Fruit fly (Drosophila melanogaster): Measurements from ENCODE around the gene Rtc1.

Rtc1 gene

DNA sequence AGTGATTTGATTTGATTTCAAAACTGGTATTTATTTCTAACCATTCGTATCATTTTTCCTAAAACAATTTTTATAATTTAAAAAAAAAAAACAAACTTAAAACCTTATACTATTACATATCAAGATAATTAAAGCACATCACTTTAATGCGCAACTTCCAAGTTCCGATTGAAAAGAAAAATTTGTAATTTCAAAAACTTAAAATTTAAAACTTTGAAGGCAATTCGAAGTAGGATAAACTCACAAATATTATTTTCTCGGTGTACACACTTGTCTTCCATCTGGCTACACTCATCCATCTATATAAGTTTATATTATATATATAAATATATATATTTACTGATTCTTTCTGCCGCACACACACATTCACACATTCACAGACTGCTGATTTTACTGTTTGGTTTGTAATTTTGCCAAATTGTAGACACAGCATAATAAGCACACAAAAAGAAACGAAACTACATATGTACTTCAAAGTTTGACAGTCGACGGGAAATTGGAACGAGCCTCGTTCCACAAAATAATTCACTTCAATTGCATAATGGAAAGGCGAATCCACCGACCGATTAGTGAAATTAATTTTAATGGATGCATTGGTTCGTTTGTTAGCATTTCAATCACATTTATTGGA lies 29.2 kb downstream of the Rtc1 start:
- no peak for TF ChIP-seq CG10348 (GFP tag; IDR thresholded peaks at IDR 0.05)
- no peak for TF ChIP-seq CG32121 (GFP tag; IDR thresholded peaks at IDR 0.05)
- TF ChIP-seq CG14655 (GFP tag; optimal IDR thresholded peaks at IDR 0.05) = no peak
- no peak for TF ChIP-seq CG9948 (tag; optimal IDR thresholded peaks at IDR 0.05)
- TF ChIP-seq CG13204 (GFP tag; optimal IDR thresholded peaks at IDR 0.05) = no peak
- TF ChIP-seq Pif1B (GFP tag; optimal IDR thresholded peaks at IDR 0.05) = no peak
- TF ChIP-seq D1 (tag; optimal IDR thresholded peaks at IDR 0.05) = no peak
- TF ChIP-seq Ets98B (GFP tag; IDR thresholded peaks at IDR 0.05) = no peak
- no peak for TF ChIP-seq gl (tag; optimal IDR thresholded peaks at IDR 0.05)

- TF ChIP-seq CG9948 (tag; optimal IDR thresholded peaks at IDR 0.05) (no peak), CG13204 (GFP tag; optimal IDR thresholded peaks at IDR 0.05) (no peak), CG10348 (GFP tag; IDR thresholded peaks at IDR 0.05) (no peak), CG17806 (tag; optimal IDR thresholded peaks at IDR 0.05) (no peak), fd96Ca (GFP tag; IDR thresholded peaks at IDR 0.05) (no peak), Ets98B (GFP tag; IDR thresholded peaks at IDR 0.05) (no peak), EcR (GFP tag; optimal IDR thresholded peaks at IDR 0.05) (no peak), CG34367 (tag; optimal IDR thresholded peaks at IDR 0.05) (no peak), CG12605 (GFP tag; IDR thresholded peaks at IDR 0.05) (no peak), Pif1B (GFP tag; optimal IDR thresholded peaks at IDR 0.05) (no peak), CG15710 (tag; optimal IDR thresholded peaks at IDR 0.05) (no peak), CG32121 (GFP tag; IDR thresholded peaks at IDR 0.05) (no peak), CG8159 (tag; optimal IDR thresholded peaks at IDR 0.05) (no peak), Snoo (tag; optimal IDR thresholded peaks at IDR 0.05) (no peak), Pif1A (GFP tag; optimal IDR thresholded peaks at IDR 0.05) (no peak), CG8301 (tag; optimal IDR thresholded peaks at IDR 0.05) (no peak), D1 (tag; optimal IDR thresholded peaks at IDR 0.05) (no peak), gl (tag; optimal IDR thresholded peaks at IDR 0.05) (no peak)
Observed at dm6 chrX:13787282-13787850, 30.4 kb downstream of the Rtc1 start.

DNA sequence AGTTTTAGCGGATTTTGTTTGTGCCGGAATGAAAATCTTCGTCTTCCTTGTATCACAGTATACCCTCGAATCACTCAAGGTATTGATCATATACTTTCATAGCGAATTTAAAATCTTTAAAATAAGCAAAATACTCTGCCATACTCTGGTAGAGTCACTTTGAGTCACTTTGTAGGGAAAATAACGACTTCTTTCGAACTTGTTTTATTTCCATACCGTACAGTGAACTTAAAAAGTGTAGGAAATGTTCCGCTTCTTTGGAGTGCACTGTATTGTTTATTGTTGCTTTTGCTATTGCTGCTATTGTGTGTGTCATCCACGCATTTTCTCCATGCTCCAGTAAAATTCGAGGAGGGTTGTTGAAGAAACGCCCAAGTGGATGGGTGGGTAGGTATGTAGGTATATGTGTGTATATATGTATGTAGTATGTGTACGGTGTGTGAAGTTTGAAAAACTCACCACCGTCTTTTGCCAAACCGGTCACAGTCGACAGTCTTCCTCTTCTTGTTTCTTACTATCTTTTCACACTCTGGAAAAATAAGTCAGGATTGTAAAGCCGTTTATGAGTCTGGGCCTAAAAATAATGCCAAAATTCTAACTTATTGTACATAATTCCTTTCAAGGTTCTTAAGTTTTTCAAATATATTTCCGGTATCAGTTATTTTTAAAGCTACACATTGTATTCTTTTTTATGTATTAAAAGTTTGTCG lies 32.1 kb downstream of the Rtc1 start:
- TF ChIP-seq D1 (tag; optimal IDR thresholded peaks at IDR 0.05) = no peak
- TF ChIP-seq CG4496 (GFP tag; IDR thresholded peaks at IDR 0.05) = peak; percentile 17; the same call in 1 of the 3 replicates
- TF ChIP-seq CG15710 (tag; optimal IDR thresholded peaks at IDR 0.05) = peak; percentile 7
- TF ChIP-seq CG9948 (tag; optimal IDR thresholded peaks at IDR 0.05) = peak; percentile 26
- TF ChIP-seq EcR (GFP tag; optimal IDR thresholded peaks at IDR 0.05) = no peak
- TF ChIP-seq CG10348 (GFP tag; IDR thresholded peaks at IDR 0.05) = no peak
- no peak for TF ChIP-seq rn (GFP tag; IDR thresholded peaks at IDR 0.05)
- no peak for TF ChIP-seq CG12605 (GFP tag; IDR thresholded peaks at IDR 0.05)
- TF ChIP-seq CG17806 (tag; optimal IDR thresholded peaks at IDR 0.05) = peak; percentile 15
- TF ChIP-seq Snoo (tag; optimal IDR thresholded peaks at IDR 0.05) = no peak
- peak; percentile 27 for TF ChIP-seq CG8301 (tag; optimal IDR thresholded peaks at IDR 0.05)
- TF ChIP-seq CG34367 (tag; optimal IDR thresholded peaks at IDR 0.05) = no peak
- no peak for TF ChIP-seq Pif1A (GFP tag; optimal IDR thresholded peaks at IDR 0.05)
- no peak for TF ChIP-seq CG32121 (GFP tag; IDR thresholded peaks at IDR 0.05)
- TF ChIP-seq fd96Ca (GFP tag; IDR thresholded peaks at IDR 0.05) = peak; percentile 34; the same call in 1 of the 3 replicates
- no peak for TF ChIP-seq Pif1B (GFP tag; optimal IDR thresholded peaks at IDR 0.05)
- TF ChIP-seq CG13204 (GFP tag; optimal IDR thresholded peaks at IDR 0.05) = no peak
- peak; percentile 42 for TF ChIP-seq CG14655 (GFP tag; optimal IDR thresholded peaks at IDR 0.05)

DNA sequence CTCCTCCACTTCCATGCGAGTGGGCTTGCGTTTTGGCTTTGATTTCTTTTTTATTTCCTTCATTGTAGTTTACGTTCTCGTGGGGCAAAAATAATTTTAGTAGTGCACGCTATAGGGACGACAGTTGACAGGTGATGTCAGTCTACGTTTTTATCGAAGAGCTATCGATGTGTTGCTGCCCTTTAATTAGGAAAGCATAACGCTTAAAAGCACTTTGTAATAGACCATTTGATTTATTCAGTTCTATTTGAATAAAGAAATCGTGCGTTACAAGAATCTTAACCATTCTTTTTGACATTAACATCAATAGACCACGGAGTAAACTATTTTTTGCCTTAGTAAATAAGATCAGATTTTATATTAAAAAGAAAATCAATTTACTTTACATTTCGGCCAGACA lies 34.0 kb downstream of the Rtc1 start, which contains the start of gene CG10993:
Gene CG10993, minus strand, starts transcription at position 101 of the 400 bp plus-strand sequence.
- no peak for TF ChIP-seq CG32121 (GFP tag; IDR thresholded peaks at IDR 0.05)
- no peak for TF ChIP-seq CG14655 (GFP tag; optimal IDR thresholded peaks at IDR 0.05)
- TF ChIP-seq CG8301 (tag; optimal IDR thresholded peaks at IDR 0.05) = no peak
- no peak for TF ChIP-seq Pif1A (GFP tag; optimal IDR thresholded peaks at IDR 0.05)

dm6 chrX:13792463-13792862 lies 35.5 kb downstream of the Rtc1 start:
- TF ChIP-seq CG8159 (tag; optimal IDR thresholded peaks at IDR 0.05) (no peak), EcR (GFP tag; optimal IDR thresholded peaks at IDR 0.05) (peak; percentile 32)

DNA sequence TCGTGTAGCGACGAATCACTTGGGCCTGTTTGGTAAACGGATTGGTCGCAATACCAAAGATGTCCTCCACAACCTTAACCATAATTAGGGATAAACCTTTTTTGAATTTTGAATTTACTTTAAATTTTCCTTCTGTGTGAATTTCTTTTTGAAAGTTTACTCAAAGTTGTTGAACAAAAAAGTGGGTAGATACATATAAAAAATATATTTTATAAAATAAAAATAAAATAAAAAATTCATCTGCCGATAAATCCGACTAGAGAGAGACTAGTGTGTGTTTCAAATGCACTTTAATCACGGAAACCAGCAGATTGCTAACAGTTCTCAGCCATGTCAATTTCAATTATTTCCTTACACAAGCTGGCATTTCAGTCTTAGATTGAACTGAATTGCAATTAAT lies 40.6 kb downstream of the Rtc1 start, which contains the start of gene CG10996:
Gene CG10996, minus strand, starts transcription at position 101 of the 400 bp plus-strand sequence.
- TF ChIP-seq CG8301 (tag; optimal IDR thresholded peaks at IDR 0.05) (no peak), Ets98B (GFP tag; IDR thresholded peaks at IDR 0.05) (no peak), CG15710 (tag; optimal IDR thresholded peaks at IDR 0.05) (no peak), EcR (GFP tag; optimal IDR thresholded peaks at IDR 0.05) (no peak)

Measured in whole organism, pupa.